Fruit fly (Drosophila melanogaster): Measurements from ENCODE around the gene CG34355.

CG34355 gene

DNA sequence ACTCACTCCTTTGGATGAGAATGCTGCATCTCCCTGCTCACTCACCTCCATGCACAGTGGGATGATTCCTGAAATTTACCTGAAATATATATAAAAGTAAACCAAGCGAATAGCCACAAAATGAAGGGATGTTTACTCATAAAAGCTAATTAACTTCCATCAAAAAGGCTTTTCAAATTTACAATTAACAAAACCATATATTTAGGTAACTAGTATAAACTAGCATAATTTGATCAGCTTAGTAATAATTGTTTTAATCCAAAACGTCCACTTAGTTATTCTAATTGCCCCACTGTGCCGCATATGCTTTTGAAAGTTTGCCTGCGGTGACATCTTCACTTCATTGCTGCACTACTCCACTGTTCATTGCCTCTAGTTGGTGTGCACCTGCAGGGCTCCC, 19.7 kb upstream of the CG34355 start (continued):
- TF ChIP-seq trh (GFP tag; optimal IDR thresholded peaks at IDR 0.05) (peak; percentile 49), CG2199 (GFP tag; IDR thresholded peaks at IDR 0.05) (peak; percentile 29; the same call in 1 of the 3 replicates), NC2β (GFP tag; optimal IDR thresholded peaks at IDR 0.05) (peak; percentile 66), CG1233 (GFP tag; optimal IDR thresholded peaks at IDR 0.05) (peak; percentile 67), CG15073 (GFP tag; optimal IDR thresholded peaks at IDR 0.05) (no peak), bowl (GFP tag; IDR thresholded peaks at IDR 0.05) (no peak), HLH3B (GFP tag; IDR thresholded peaks at IDR 0.05) (peak; percentile 66), grn (GFP tag; optimal IDR thresholded peaks at IDR 0.05) (no peak), CG10431 (GFP tag; optimal IDR thresholded peaks at IDR 0.05) (peak; percentile 66), CG33213 (GFP tag; optimal IDR thresholded peaks at IDR 0.05) (peak; percentile 11), CG3838 (GFP tag; optimal IDR thresholded peaks at IDR 0.05) (peak; percentile 35), CG17361 (GFP tag; IDR thresholded peaks at IDR 0.05) (peak; percentile 92), gfzf (GFP tag; optimal IDR thresholded peaks at IDR 0.05) (no peak), CG4730 (GFP tag; IDR thresholded peaks at IDR 0.05) (peak; percentile 47; the same call in 1 of the 2 replicates), Six4 (GFP tag; optimal IDR thresholded peaks at IDR 0.05) (peak; percentile 67), CG8765 (GFP tag; IDR thresholded peaks at IDR 0.05) (peak; percentile 12; the same call in 1 of the 2 replicates), CG13287 (GFP tag; IDR thresholded peaks at IDR 0.05; ENCODE audit: partially characterized antibody) (no peak), Dip2 (GFP tag; IDR thresholded peaks at IDR 0.05) (no peak), Scr (GFP tag; IDR thresholded peaks at IDR 0.05; ENCODE audit: partially characterized antibody) (no peak), C15 (GFP tag; IDR thresholded peaks at IDR 0.05) (no peak), Sry-β (GFP tag; optimal IDR thresholded peaks at IDR 0.05) (no peak), CG11723 (GFP tag; optimal IDR thresholded peaks at IDR 0.05) (peak; percentile 76), CG10209 (GFP tag; optimal IDR thresholded peaks at IDR 0.05) (peak; percentile 76), CG11456 (GFP tag; IDR thresholded peaks at IDR 0.05) (no peak), Chrac-16 (GFP tag; optimal IDR thresholded peaks at IDR 0.05) (peak; percentile 76), tio (GFP tag; optimal IDR thresholded peaks at IDR 0.05) (peak; percentile 83), CG12769 (tag; optimal IDR thresholded peaks at IDR 0.05) (peak; percentile 31), CG6765 (GFP tag; optimal IDR thresholded peaks at IDR 0.05) (no peak), wek (GFP tag; optimal IDR thresholded peaks at IDR 0.05) (no peak), CG7786 (GFP tag; optimal IDR thresholded peaks at IDR 0.05) (peak; percentile 48), CG14050 (GFP tag; IDR thresholded peaks at IDR 0.05) (peak; percentile 31; the same call in 1 of the 3 replicates), slp2 (GFP tag; optimal IDR thresholded peaks at IDR 0.05) (peak; percentile 50), CG10321 (GFP tag; IDR thresholded peaks at IDR 0.05) (no peak), chn (GFP tag; optimal IDR thresholded peaks at IDR 0.05) (peak; percentile 46), CG4328 (GFP tag; optimal IDR thresholded peaks at IDR 0.05) (peak; percentile 35), CG31441 (GFP tag; IDR thresholded peaks at IDR 0.05) (peak; percentile 85), slou (GFP tag; optimal IDR thresholded peaks at IDR 0.05) (no peak), CG1647 (GFP tag; optimal IDR thresholded peaks at IDR 0.05) (peak; percentile 48), Tbp (GFP tag; optimal IDR thresholded peaks at IDR 0.05) (no peak), CG12299 (tag; optimal IDR thresholded peaks at IDR 0.05) (peak; percentile 11), ind (GFP tag; optimal IDR thresholded peaks at IDR 0.05) (peak; percentile 66), en (GFP tag; optimal IDR thresholded peaks at IDR 0.05) (peak; percentile 17), CG3726 (GFP tag; IDR thresholded peaks at IDR 0.05) (peak; percentile 77; the same call in 2 of the 3 replicates), Dip3 (GFP tag; optimal IDR thresholded peaks at IDR 0.05) (peak; percentile 25), gcm (GFP tag; optimal IDR thresholded peaks at IDR 0.05) (peak; percentile 66), CG4424 (GFP tag; optimal IDR thresholded peaks at IDR 0.05) (peak; percentile 82), CG30403 (GFP tag; optimal IDR thresholded peaks at IDR 0.05) (peak; percentile 70), jigr1 (GFP tag; IDR thresholded peaks at IDR 0.05) (no peak), Camta (GFP tag; optimal IDR thresholded peaks at IDR 0.05) (peak; percentile 59), CG3065 (GFP tag; optimal IDR thresholded peaks at IDR 0.05) (peak; percentile 10), lmd (GFP tag; IDR thresholded peaks at IDR 0.05) (peak; percentile 73), MTF-1 (GFP tag; optimal IDR thresholded peaks at IDR 0.05; ENCODE audit: borderline replicate concordance) (peak; percentile 17)

Measured in whole organism, embryonic.